Worm (Caenorhabditis elegans): ENCODE data around the gene chil-2.

The chil-2 gene

DNA sequence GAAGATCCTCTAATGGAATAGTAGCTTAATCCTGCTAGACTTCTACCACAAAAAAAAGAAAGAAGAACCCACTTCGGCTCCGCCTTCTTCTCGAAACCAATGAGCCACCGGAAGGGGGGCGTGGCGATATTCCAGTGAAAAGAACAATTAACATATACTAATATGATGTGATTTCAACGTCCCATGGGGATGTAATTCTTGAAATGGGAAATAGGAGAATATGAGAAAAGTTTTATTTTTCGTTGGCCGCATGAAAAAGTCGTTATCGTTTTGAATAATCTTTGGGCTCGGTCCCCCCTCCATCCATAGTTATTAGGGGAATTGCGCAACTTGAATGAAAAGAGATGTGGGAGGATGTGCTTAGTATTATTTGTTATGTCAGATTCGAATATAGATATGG lies 25.9 kb upstream of the chil-2 start, which contains the start of gene unc-4:
unc-4 (minus strand) TSS at position 101 of the 400 bp plus-strand sequence.
- no peak for TF ChIP-seq unc-86 (tag; optimal IDR thresholded peaks at IDR 0.05)
- no peak for TF ChIP-seq hlh-30 (tag; optimal IDR thresholded peaks at IDR 0.05; ENCODE audit: insufficient read depth)
- no peak for TF ChIP-seq mec-3 (tag; optimal IDR thresholded peaks at IDR 0.05; ENCODE audit: borderline replicate concordance)
- no peak for TF ChIP-seq ceh-34 (tag; optimal IDR thresholded peaks at IDR 0.05)
- no peak for TF ChIP-seq syd-9 (tag; optimal IDR thresholded peaks at IDR 0.05)
- TF ChIP-seq ceh-31 (tag; optimal IDR thresholded peaks at IDR 0.05) = no peak
- no peak for TF ChIP-seq nhr-11 (tag; optimal IDR thresholded peaks at IDR 0.05)
- no peak for TF ChIP-seq ceh-6 (GFP tag; optimal IDR thresholded peaks at IDR 0.05)
- TF ChIP-seq ceh-18 (tag; optimal IDR thresholded peaks at IDR 0.05) = no peak
- TF ChIP-seq fkh-6 (tag; optimal IDR thresholded peaks at IDR 0.05) = no peak
- no peak for TF ChIP-seq C38D4.7 (GFP tag; optimal IDR thresholded peaks at IDR 0.05)
- TF ChIP-seq ets-4 (tag; optimal IDR thresholded peaks at IDR 0.05) = no peak
- TF ChIP-seq ceh-22 (tag; optimal IDR thresholded peaks at IDR 0.05) = no peak
- TF ChIP-seq hlh-8 (tag; optimal IDR thresholded peaks at IDR 0.05) = no peak
- no peak for TF ChIP-seq ahr-1 (tag; optimal IDR thresholded peaks at IDR 0.05)
- TF ChIP-seq ama-1 (optimal IDR thresholded peaks at IDR 0.05) = no peak
- no peak for TF ChIP-seq nfya-1 (tag; optimal IDR thresholded peaks at IDR 0.05)
- TF ChIP-seq fax-1 (tag; optimal IDR thresholded peaks at IDR 0.05) = no peak
- no peak for TF ChIP-seq lin-11 (tag; optimal IDR thresholded peaks at IDR 0.05)

DNA sequence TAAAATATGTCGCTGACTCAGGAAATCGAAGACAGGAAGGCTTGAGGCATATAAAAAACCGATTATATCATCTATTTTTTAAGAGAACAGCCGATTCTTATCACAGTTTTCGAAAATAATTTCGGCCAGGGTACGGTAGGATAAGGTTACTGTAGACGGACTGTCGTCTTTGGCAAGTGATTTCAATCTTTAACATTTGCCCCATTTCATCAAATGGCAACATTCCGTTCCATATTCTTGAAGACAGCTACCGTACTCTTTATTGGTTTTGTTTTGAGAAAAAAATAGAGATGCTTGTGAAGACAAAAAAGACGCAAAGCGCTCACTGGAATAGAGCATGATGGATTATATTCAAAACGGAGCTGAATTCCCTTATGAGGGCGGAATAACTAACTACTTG lies 24.3 kb upstream of the chil-2 start:
- TF ChIP-seq C38D4.7 (GFP tag; optimal IDR thresholded peaks at IDR 0.05) = no peak
- no peak for TF ChIP-seq ceh-34 (tag; optimal IDR thresholded peaks at IDR 0.05)
- TF ChIP-seq lim-6 (tag; optimal IDR thresholded peaks at IDR 0.05) = no peak
- TF ChIP-seq gmeb-2 (tag; optimal IDR thresholded peaks at IDR 0.05) = no peak
- no peak for TF ChIP-seq ceh-2 (tag; optimal IDR thresholded peaks at IDR 0.05)
- TF ChIP-seq ets-4 (tag; optimal IDR thresholded peaks at IDR 0.05) = no peak
- no peak for TF ChIP-seq pha-2 (tag; optimal IDR thresholded peaks at IDR 0.05)
- TF ChIP-seq T23F11.4 (GFP tag; optimal IDR thresholded peaks at IDR 0.05) = no peak
- no peak for TF ChIP-seq ceh-6 (GFP tag; optimal IDR thresholded peaks at IDR 0.05)
- no peak for TF ChIP-seq ahr-1 (tag; optimal IDR thresholded peaks at IDR 0.05)

DNA sequence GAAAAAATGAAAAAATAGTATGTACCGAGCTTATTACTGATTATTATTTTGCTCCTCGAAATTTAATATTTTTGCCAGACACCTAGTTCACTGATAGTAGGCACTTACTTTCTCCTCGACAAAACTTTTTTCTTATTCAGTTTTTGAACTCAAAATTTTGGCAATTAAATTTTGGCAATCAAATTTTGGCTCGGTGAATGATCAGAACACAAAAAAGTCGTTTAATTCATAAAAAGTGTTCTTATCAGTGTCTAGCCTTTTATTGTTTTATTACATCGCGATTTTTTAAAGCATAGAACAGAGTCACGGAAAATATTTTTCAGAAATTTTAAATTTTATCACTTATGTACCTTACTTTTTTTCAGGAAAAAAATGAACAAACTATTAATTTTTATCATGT lies 20.8 kb upstream of the chil-2 start:
- TF ChIP-seq sox-4 (tag; optimal IDR thresholded peaks at IDR 0.05) (no peak), ceh-24 (tag; optimal IDR thresholded peaks at IDR 0.05) (no peak), zip-5 (tag; optimal IDR thresholded peaks at IDR 0.05) (no peak), pqm-1 (tag; optimal IDR thresholded peaks at IDR 0.05) (no peak), ztf-16 (tag; optimal IDR thresholded peaks at IDR 0.05) (no peak), pros-1 (tag; optimal IDR thresholded peaks at IDR 0.05) (no peak), ama-1 (optimal IDR thresholded peaks at IDR 0.05) (no peak), F13H6.1 (tag; optimal IDR thresholded peaks at IDR 0.05) (no peak), ahr-1 (tag; optimal IDR thresholded peaks at IDR 0.05) (no peak), pha-4 (tag; optimal IDR thresholded peaks at IDR 0.05) (no peak), Y22D7AL.16 (tag; optimal IDR thresholded peaks at IDR 0.05) (no peak), lim-6 (tag; optimal IDR thresholded peaks at IDR 0.05) (no peak), elt-4 (tag; optimal IDR thresholded peaks at IDR 0.05) (no peak), C08G9.2 (tag; optimal IDR thresholded peaks at IDR 0.05) (no peak), npax-4 (tag; optimal IDR thresholded peaks at IDR 0.05) (no peak), pag-3 (tag; optimal IDR thresholded peaks at IDR 0.05; ENCODE audit: borderline replicate concordance) (no peak), K09A11.1 (tag; optimal IDR thresholded peaks at IDR 0.05; ENCODE audit: insufficient read depth) (no peak), nhr-11 (tag; optimal IDR thresholded peaks at IDR 0.05) (no peak), C38D4.7 (GFP tag; optimal IDR thresholded peaks at IDR 0.05) (no peak), K02D7.2 (tag; optimal IDR thresholded peaks at IDR 0.05) (no peak)

DNA sequence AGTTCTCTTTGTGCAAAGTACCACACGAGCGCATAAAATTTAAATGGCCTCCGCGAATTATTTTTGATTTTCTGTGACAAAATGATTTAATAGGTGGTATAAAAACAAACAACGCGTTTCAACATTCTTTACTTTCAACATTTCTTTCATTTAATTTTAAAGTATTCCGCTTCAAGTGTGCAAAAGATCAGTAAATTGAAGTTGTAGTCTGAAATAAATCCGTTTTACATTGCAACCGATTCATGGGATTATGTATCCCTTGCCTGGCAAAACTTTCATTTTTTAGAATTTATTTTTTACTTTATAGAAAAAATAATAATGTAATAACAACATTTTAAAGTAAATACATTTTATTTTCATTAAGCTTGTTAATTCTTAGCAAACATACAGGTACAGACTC lies 20.0 kb upstream of the chil-2 start, which contains the start of gene F26C11.1:
F26C11.1 (plus strand) TSS at position 301 of the 400 bp plus-strand sequence.
- no peak for TF ChIP-seq pag-3 (tag; optimal IDR thresholded peaks at IDR 0.05; ENCODE audit: borderline replicate concordance)
- TF ChIP-seq npax-4 (tag; optimal IDR thresholded peaks at IDR 0.05) = no peak
- no peak for TF ChIP-seq unc-3 (GFP tag; conservative IDR thresholded peaks at IDR 0.05)
- TF ChIP-seq unc-3 (tag; optimal IDR thresholded peaks at IDR 0.05) = no peak
- no peak for TF ChIP-seq ttx-3 (tag; optimal IDR thresholded peaks at IDR 0.05)
- TF ChIP-seq hlh-6 (tag; optimal IDR thresholded peaks at IDR 0.05) = no peak
- no peak for TF ChIP-seq hlh-13 (GFP tag; optimal IDR thresholded peaks at IDR 0.05)
- no peak for TF ChIP-seq hlh-30 (tag; optimal IDR thresholded peaks at IDR 0.05; ENCODE audit: insufficient read depth)
- TF ChIP-seq ceh-31 (tag; optimal IDR thresholded peaks at IDR 0.05) = no peak
- TF ChIP-seq syd-9 (tag; optimal IDR thresholded peaks at IDR 0.05) = no peak
- TF ChIP-seq rnt-1 (tag; optimal IDR thresholded peaks at IDR 0.05) = no peak
- TF ChIP-seq eyg-1 (tag; optimal IDR thresholded peaks at IDR 0.05) = no peak
- no peak for TF ChIP-seq ceh-45 (GFP tag; IDR thresholded peaks at IDR 0.05)

All from whole organism, late embryonic.